Fruit fly (Drosophila melanogaster): ENCODE measurements around the gene CG32563.
A peak's percentile ranks its signal among the peaks of the same experiment; 100 is the strongest.

- TF ChIP-seq lbe (GFP tag; optimal IDR thresholded peaks at IDR 0.05) (no peak), Abd-B (GFP tag; optimal IDR thresholded peaks at IDR 0.05) (no peak), Hmx (GFP tag; optimal IDR thresholded peaks at IDR 0.05) (no peak), HmgZ (tag; optimal IDR thresholded peaks at IDR 0.05) (no peak), mam (GFP tag; optimal IDR thresholded peaks at IDR 0.05) (no peak), kay (GFP tag; optimal IDR thresholded peaks at IDR 0.05) (no peak), Opbp (GFP tag; IDR thresholded peaks at IDR 0.05; ENCODE audit: partially characterized antibody) (no peak), CG17829 (tag; optimal IDR thresholded peaks at IDR 0.05) (no peak), CG31365 (tag; optimal IDR thresholded peaks at IDR 0.05) (no peak), CG3847 (GFP tag; IDR thresholded peaks at IDR 0.05) (no peak), Pdp1 (GFP tag; optimal IDR thresholded peaks at IDR 0.05) (no peak), grau (tag; optimal IDR thresholded peaks at IDR 0.05) (peak; percentile 91), CG13894 (tag; optimal IDR thresholded peaks at IDR 0.05) (no peak)
Observed at dm6 chrX:17174115-17174514, 34.1 kb upstream of the CG32563 start.
